1 fruit fly cellular context compared by ENCODE assay signal in genomic region chr3R:31592256-31592879, dm6.
TF ChIP-seq lines count a peak whose summit lies in the region.

Gene CG1774, plus strand, starts transcription at chr3R:31592803.

TF ChIP-seq in whole organism, embryonic, 481 proteins besides CTCF, POLR2A, EP300 and RAD21 (continued from another document and continues in another):
- TF ChIP-seq CG10431 (GFP tag; optimal IDR thresholded peaks at IDR 0.05; lab: Kevin White, UChicago) (no peak), CG12236 (GFP tag; optimal IDR thresholded peaks at IDR 0.05; lab: Kevin White, UChicago) (peak; percentile 39), CG2875 (GFP tag; optimal IDR thresholded peaks at IDR 0.05; lab: Kevin White, UChicago) (peak; percentile 36), fd96Cb (tag; optimal IDR thresholded peaks at IDR 0.05; lab: Kevin White, UChicago) (peak; percentile 56), NfI (GFP tag; optimal IDR thresholded peaks at IDR 0.05; lab: Kevin White, UChicago) (peak; percentile 79), Eip74EF (GFP tag; optimal IDR thresholded peaks at IDR 0.05; lab: Kevin White, UChicago) (peak in 1 of 2 experiments; percentile 37), Hand (GFP tag; optimal IDR thresholded peaks at IDR 0.05; lab: Kevin White, UChicago) (peak; percentile 85), CG9817 (tag; optimal IDR thresholded peaks at IDR 0.05; lab: Kevin White, UChicago) (peak; percentile 70), cato (GFP tag; optimal IDR thresholded peaks at IDR 0.05; lab: Kevin White, UChicago; ENCODE audit: borderline replicate concordance) (peak; percentile 17), gsb-n (tag; optimal IDR thresholded peaks at IDR 0.05; lab: Kevin White, UChicago) (no peak), amos (GFP tag; IDR thresholded peaks at IDR 0.05; lab: Robert Waterston, UW; ENCODE audit: partially characterized antibody) (no peak), Ptx1 (GFP tag; IDR thresholded peaks at IDR 0.05; lab: Robert Waterston, UW) (peak; percentile 85), vvl (GFP tag; IDR thresholded peaks at IDR 0.05; lab: Robert Waterston, UW) (peak; percentile 83), H15 (GFP tag; IDR thresholded peaks at IDR 0.05; lab: Robert Waterston, UW) (peak; percentile 55; the same call in 2 of the 3 replicates), CG5180 (GFP tag; optimal IDR thresholded peaks at IDR 0.05; lab: Kevin White, UChicago) (peak; percentile 16), CG17568 (GFP tag; optimal IDR thresholded peaks at IDR 0.05; lab: Kevin White, UChicago) (peak; percentile 59), Jarid2 (GFP tag; optimal IDR thresholded peaks at IDR 0.05; lab: Kevin White, UChicago) (peak; percentile 28), az2 (GFP tag; optimal IDR thresholded peaks at IDR 0.05; lab: Kevin White, UChicago) (peak; percentile 70), CG15479 (GFP tag; optimal IDR thresholded peaks at IDR 0.05; lab: Kevin White, UChicago) (no peak), CG10543 (GFP tag; optimal IDR thresholded peaks at IDR 0.05; lab: Kevin White, UChicago) (peak; percentile 70), CG4328 (GFP tag; optimal IDR thresholded peaks at IDR 0.05; lab: Kevin White, UChicago) (no peak), Camta (GFP tag; optimal IDR thresholded peaks at IDR 0.05; lab: Kevin White, UChicago) (peak; percentile 80), CG12071 (GFP tag; optimal IDR thresholded peaks at IDR 0.05; lab: Kevin White, UChicago) (peak; percentile 72), fd64A (GFP tag; optimal IDR thresholded peaks at IDR 0.05; lab: Kevin White, UChicago) (no peak), ab (GFP tag; optimal IDR thresholded peaks at IDR 0.05; lab: Kevin White, UChicago) (peak; percentile 21), C15 (GFP tag; IDR thresholded peaks at IDR 0.05; lab: Robert Waterston, UW) (no peak), CG1603 (tag; optimal IDR thresholded peaks at IDR 0.05; lab: Kevin White, UChicago) (peak; percentile 83), CG16813 (GFP tag; IDR thresholded peaks at IDR 0.05; lab: Robert Waterston, UW; ENCODE audit: partially characterized antibody) (no peak), CG6654 (GFP tag; optimal IDR thresholded peaks at IDR 0.05; lab: Kevin White, UChicago) (no peak), zfh1 (GFP tag; IDR thresholded peaks at IDR 0.05; lab: Robert Waterston, UW) (peak; percentile 74), CG4424 (GFP tag; optimal IDR thresholded peaks at IDR 0.05; lab: Kevin White, UChicago) (peak; percentile 60), CG31388 (GFP tag; optimal IDR thresholded peaks at IDR 0.05; lab: Kevin White, UChicago) (no peak), CG12391 (tag; optimal IDR thresholded peaks at IDR 0.05; lab: Kevin White, UChicago) (peak; percentile 75), CG6683 (GFP tag; optimal IDR thresholded peaks at IDR 0.05; lab: Kevin White, UChicago) (peak; percentile 65), CG11723 (GFP tag; optimal IDR thresholded peaks at IDR 0.05; lab: Kevin White, UChicago) (peak; percentile 33), MTF-1 (GFP tag; optimal IDR thresholded peaks at IDR 0.05; lab: Kevin White, UChicago; ENCODE audit: borderline replicate concordance) (no peak), Sry-β (GFP tag; optimal IDR thresholded peaks at IDR 0.05; lab: Kevin White, UChicago) (no peak), lola (GFP tag; optimal IDR thresholded peaks at IDR 0.05; lab: Kevin White, UChicago) (peak in 1 of 3 experiments; percentile 26), CG6254 (GFP tag; optimal IDR thresholded peaks at IDR 0.05; lab: Kevin White, UChicago) (peak; percentile 44), h (optimal IDR thresholded peaks at IDR 0.05; lab: Kevin White, UChicago) (no peak), CG10462 (GFP tag; optimal IDR thresholded peaks at IDR 0.05; lab: Kevin White, UChicago) (peak; percentile 25), CG9876 (GFP tag; optimal IDR thresholded peaks at IDR 0.05; lab: Kevin White, UChicago) (peak; percentile 71), CG8290 (GFP tag; optimal IDR thresholded peaks at IDR 0.05; lab: Kevin White, UChicago) (no peak), CG8290 (tag; optimal IDR thresholded peaks at IDR 0.05; lab: Kevin White, UChicago) (peak in 1 of 2 experiments; percentile 94), pzg (GFP tag; optimal IDR thresholded peaks at IDR 0.05; lab: Kevin White, UChicago) (peak; percentile 16), nmo (GFP tag; optimal IDR thresholded peaks at IDR 0.05; lab: Kevin White, UChicago) (peak; percentile 73), CG31441 (GFP tag; IDR thresholded peaks at IDR 0.05; lab: Robert Waterston, UW) (peak; percentile 64), HLHmδ (GFP tag; optimal IDR thresholded peaks at IDR 0.05; lab: Kevin White, UChicago) (no peak), chif (GFP tag; optimal IDR thresholded peaks at IDR 0.05; lab: Kevin White, UChicago) (peak; percentile 62 to 74), ttk (GFP tag; IDR thresholded peaks at IDR 0.05; lab: Robert Waterston, UW) (peak; percentile 36; the same call in 1 of the 2 replicates), scrt (GFP tag; optimal IDR thresholded peaks at IDR 0.05; lab: Kevin White, UChicago) (peak; percentile 81), CG14014 (GFP tag; IDR thresholded peaks at IDR 0.05; lab: Robert Waterston, UW) (peak; percentile 78), CG3847 (GFP tag; IDR thresholded peaks at IDR 0.05; lab: Robert Waterston, UW) (peak; percentile 69), CG2712 (tag; optimal IDR thresholded peaks at IDR 0.05; lab: Kevin White, UChicago) (peak; percentile 76), Hey (tag; optimal IDR thresholded peaks at IDR 0.05; lab: Kevin White, UChicago) (no peak), wor (GFP tag; IDR thresholded peaks at IDR 0.05; lab: Robert Waterston, UW) (0 out of 2 replicates have a peak, but pooled peaks have one; percentile 37), Hsf (GFP tag; optimal IDR thresholded peaks at IDR 0.05; lab: Kevin White, UChicago) (peak; percentile 81), phol (tag; optimal IDR thresholded peaks at IDR 0.05; lab: Kevin White, UChicago) (peak; percentile 67), cwo (GFP tag; optimal IDR thresholded peaks at IDR 0.05; lab: Kevin White, UChicago) (peak; percentile 93), CG13296 (GFP tag; optimal IDR thresholded peaks at IDR 0.05; lab: Kevin White, UChicago) (peak; percentile 77), Dad (GFP tag; optimal IDR thresholded peaks at IDR 0.05; lab: Kevin White, UChicago) (peak; percentile 44), Meics (GFP tag; optimal IDR thresholded peaks at IDR 0.05; lab: Kevin White, UChicago) (peak; percentile 88), danr (GFP tag; IDR thresholded peaks at IDR 0.05; lab: Robert Waterston, UW) (no peak; the same call in 1 of the 2 replicates), gcm (GFP tag; optimal IDR thresholded peaks at IDR 0.05; lab: Kevin White, UChicago) (peak; percentile 33), Side (GFP tag; optimal IDR thresholded peaks at IDR 0.05; lab: Kevin White, UChicago) (peak; percentile 74), CG15696 (tag; optimal IDR thresholded peaks at IDR 0.05; lab: Kevin White, UChicago) (peak; percentile 38), CG11456 (GFP tag; IDR thresholded peaks at IDR 0.05; lab: Robert Waterston, UW) (peak; percentile 84), CHES-1-like (GFP tag; optimal IDR thresholded peaks at IDR 0.05; lab: Kevin White, UChicago) (peak; percentile 82), al (GFP tag; IDR thresholded peaks at IDR 0.05; lab: Robert Waterston, UW) (peak; percentile 81), CG5953 (GFP tag; IDR thresholded peaks at IDR 0.05; lab: Robert Waterston, UW) (peak; percentile 64), abd-A (tag; optimal IDR thresholded peaks at IDR 0.05; lab: Kevin White, UChicago) (no peak), Taf1 (GFP tag; IDR thresholded peaks at IDR 0.05; lab: Robert Waterston, UW) (peak; percentile 59), Nf-YB (GFP tag; optimal IDR thresholded peaks at IDR 0.05; lab: Kevin White, UChicago) (peak; percentile 31), CG15601 (tag; optimal IDR thresholded peaks at IDR 0.05; lab: Kevin White, UChicago) (peak; percentile 31), CG9932 (GFP tag; IDR thresholded peaks at IDR 0.05; lab: Robert Waterston, UW) (peak; percentile 83), nom (GFP tag; optimal IDR thresholded peaks at IDR 0.05; lab: Kevin White, UChicago) (no peak), CG13775 (GFP tag; optimal IDR thresholded peaks at IDR 0.05; lab: Kevin White, UChicago) (peak; percentile 75), CG14860 (GFP tag; IDR thresholded peaks at IDR 0.05; lab: Robert Waterston, UW; ENCODE audit: partially characterized antibody) (no peak), Oaz (GFP tag; IDR thresholded peaks at IDR 0.05; lab: Robert Waterston, UW) (peak; percentile 27; the same call in 1 of the 2 replicates), CG17361 (GFP tag; IDR thresholded peaks at IDR 0.05; lab: Robert Waterston, UW) (peak; percentile 78), slou (GFP tag; optimal IDR thresholded peaks at IDR 0.05; lab: Kevin White, UChicago) (peak; percentile 33), Kr (GFP tag; optimal IDR thresholded peaks at IDR 0.05; lab: Kevin White, UChicago) (no peak), CG3726 (GFP tag; IDR thresholded peaks at IDR 0.05; lab: Robert Waterston, UW) (no peak), HmgZ (tag; optimal IDR thresholded peaks at IDR 0.05; lab: Kevin White, UChicago) (peak; percentile 83), CG9609 (GFP tag; optimal IDR thresholded peaks at IDR 0.05; lab: Kevin White, UChicago) (peak; percentile 80), oc (tag; optimal IDR thresholded peaks at IDR 0.05; lab: Kevin White, UChicago) (no peak), sima (GFP tag; optimal IDR thresholded peaks at IDR 0.05; lab: Kevin White, UChicago) (peak; percentile 8), CG13894 (tag; optimal IDR thresholded peaks at IDR 0.05; lab: Kevin White, UChicago) (peak; percentile 80), Nf-YC (tag; optimal IDR thresholded peaks at IDR 0.05; lab: Kevin White, UChicago) (peak; percentile 37), crol (GFP tag; IDR thresholded peaks at IDR 0.05; lab: Robert Waterston, UW) (no peak), Poxn (GFP tag; IDR thresholded peaks at IDR 0.05; lab: Robert Waterston, UW) (peak; percentile 63), CG7839 (tag; optimal IDR thresholded peaks at IDR 0.05; lab: Kevin White, UChicago) (peak; percentile 85), Asciz (GFP tag; optimal IDR thresholded peaks at IDR 0.05; lab: Kevin White, UChicago) (peak; percentile 53), CG11398 (GFP tag; optimal IDR thresholded peaks at IDR 0.05; lab: Kevin White, UChicago) (peak; percentile 34), Dbx (GFP tag; IDR thresholded peaks at IDR 0.05; lab: Robert Waterston, UW) (peak; percentile 90), stwl (tag; optimal IDR thresholded peaks at IDR 0.05; lab: Kevin White, UChicago) (no peak), Xbp1 (GFP tag; optimal IDR thresholded peaks at IDR 0.05; lab: Kevin White, UChicago) (peak; percentile 79), peb (GFP tag; IDR thresholded peaks at IDR 0.05; lab: Robert Waterston, UW) (no peak), CG10979 (tag; optimal IDR thresholded peaks at IDR 0.05; lab: Kevin White, UChicago) (peak; percentile 65), sug (tag; optimal IDR thresholded peaks at IDR 0.05; lab: Kevin White, UChicago) (peak; percentile 74), corto (GFP tag; optimal IDR thresholded peaks at IDR 0.05; lab: Kevin White, UChicago) (peak; percentile 84), CG10321 (GFP tag; IDR thresholded peaks at IDR 0.05; lab: Robert Waterston, UW) (0 out of 2 replicates have a peak, but pooled peaks have one; percentile 32), CG30431 (GFP tag; optimal IDR thresholded peaks at IDR 0.05; lab: Kevin White, UChicago) (peak; percentile 43), Doc2 (GFP tag; IDR thresholded peaks at IDR 0.05; lab: Robert Waterston, UW) (no peak), CG30020 (tag; optimal IDR thresholded peaks at IDR 0.05; lab: Kevin White, UChicago) (no peak), CG3163 (GFP tag; optimal IDR thresholded peaks at IDR 0.05; lab: Kevin White, UChicago) (peak; percentile 55), HLH54F (GFP tag; optimal IDR thresholded peaks at IDR 0.05; lab: Kevin White, UChicago) (peak; percentile 85), B-H1 (GFP tag; IDR thresholded peaks at IDR 0.05; lab: Robert Waterston, UW) (peak; percentile 41; the same call in 1 of the 3 replicates), MESR4 (GFP tag; optimal IDR thresholded peaks at IDR 0.05; lab: Kevin White, UChicago) (no peak), CG8765 (GFP tag; IDR thresholded peaks at IDR 0.05; lab: Robert Waterston, UW) (peak; percentile 40; the same call in 1 of the 2 replicates), HmgD (GFP tag; optimal IDR thresholded peaks at IDR 0.05; lab: Kevin White, UChicago) (peak; percentile 47), CG17186 (GFP tag; optimal IDR thresholded peaks at IDR 0.05; lab: Kevin White, UChicago) (no peak), CG18262 (tag; optimal IDR thresholded peaks at IDR 0.05; lab: Kevin White, UChicago) (peak; percentile 66), CG12744 (GFP tag; optimal IDR thresholded peaks at IDR 0.05; lab: Kevin White, UChicago) (peak; percentile 79), CG16863 (GFP tag; optimal IDR thresholded peaks at IDR 0.05; lab: Kevin White, UChicago) (peak; percentile 62), CG2129 (GFP tag; IDR thresholded peaks at IDR 0.05; lab: Robert Waterston, UW; ENCODE audit: partially characterized antibody) (no peak), CG34422 (GFP tag; IDR thresholded peaks at IDR 0.05; lab: Robert Waterston, UW) (0 out of 3 replicates have a peak, but pooled peaks have one; percentile 47), CG4282 (GFP tag; optimal IDR thresholded peaks at IDR 0.05; lab: Kevin White, UChicago) (peak; percentile 39), tap (tag; optimal IDR thresholded peaks at IDR 0.05; lab: Kevin White, UChicago) (peak; percentile 47), CG10959 (GFP tag; IDR thresholded peaks at IDR 0.05; lab: Robert Waterston, UW) (no peak), salm (tag; optimal IDR thresholded peaks at IDR 0.05; lab: Kevin White, UChicago) (peak; percentile 47), Ets65A (GFP tag; lab: Kevin White, UChicago) (peak; percentile 96), Bteb2 (GFP tag; optimal IDR thresholded peaks at IDR 0.05; lab: Kevin White, UChicago) (peak; percentile 84), Dll (GFP tag; IDR thresholded peaks at IDR 0.05; lab: Robert Waterston, UW; ENCODE audit: partially characterized antibody) (no peak), Neu2 (GFP tag; optimal IDR thresholded peaks at IDR 0.05; lab: Kevin White, UChicago; ENCODE audit: borderline replicate concordance) (no peak), CG6791 (GFP tag; IDR thresholded peaks at IDR 0.05; lab: Robert Waterston, UW; ENCODE audit: partially characterized antibody) (no peak), usp (GFP tag; optimal IDR thresholded peaks at IDR 0.05; lab: Kevin White, UChicago) (no peak), hth (optimal IDR thresholded peaks at IDR 0.05; lab: Kevin White, UChicago) (no peak), ATbp (GFP tag; optimal IDR thresholded peaks at IDR 0.05; lab: Kevin White, UChicago) (peak; percentile 58), ci (GFP tag; IDR thresholded peaks at IDR 0.05; lab: Robert Waterston, UW) (peak; percentile 52; the same call in 1 of the 3 replicates)
